Worm (Caenorhabditis elegans) whole organism, young adult: ENCODE data around the gene C10A4.3.

Experiments used
- ceh-27 ChIP-seq: fragments of 200-800 bp; sonication (Bioruptor generic); optimal IDR thresholded peaks from 2 replicates; lab custom pipeline; 2018; ENCODE audit warnings: mild to moderate bottlenecking, missing genetic modification characterization, moderate library complexity, missing compliant biosample characterization
- chd-7 ChIP-seq: sonication (generic microtip); optimal IDR thresholded peaks from 2 replicates; lab custom pipeline; 2016; ENCODE audit warnings: mild to moderate bottlenecking, missing genetic modification characterization, moderate library complexity, missing compliant biosample characterization
- lag-1 ChIP-seq: fragments of 200-800 bp; sonication (Bioruptor generic); IDR thresholded peaks from 2 replicates; pipeline ENCODE4 v1.3.6; 2022; ENCODE audit warnings: missing genetic modification reagents, missing genetic modification characterization, missing compliant biosample characterization
- lin-35 ChIP-seq, 3 experiments: fragments of 150-350 bp in 2 of 3; sonication (generic microtip) in 1 of 3; optimal IDR thresholded peaks; 2 replicates each; lab custom pipeline; 2014 to 2018; ENCODE audit warnings: missing biosample characterization in 3 of 3, missing genetic modification characterization in 3 of 3, missing genetic modification reagents in 3 of 3

- TF ChIP-seq lin-35 (GFP tag; optimal IDR thresholded peaks at IDR 0.05; lab: Kevin White, UChicago) (no peak), lag-1 (GFP tag; lab: Robert Waterston, UW) (no peak), chd-7 (no peak), ceh-27 (GFP tag; lab: Kevin White, UChicago) (no peak)
These were observed 15.2 kb upstream of the C10A4.3 start, which contains the start of gene C10A4.6 for ce11 chrX:7390270-7390669.
